Worm (Caenorhabditis elegans) whole organism, L1 larva: ENCODE data around the gene lurp-4.

ENCODE experiments used
- ceh-8 ChIP-seq: fragments of 200-800 bp; sonication (Bioruptor generic); optimal IDR thresholded peaks from 2 replicates; lab custom pipeline; 2018; ENCODE audit warnings: mild to moderate bottlenecking, missing genetic modification characterization, moderate library complexity, missing compliant biosample characterization
- egl-27 ChIP-seq, 2 experiments: fragments of 150-350 bp in 1 of 2; sonication (generic microtip); optimal IDR thresholded peaks; 3 replicates each; lab custom pipeline; 2017 to 2018; ENCODE audit warnings: missing biosample characterization in 2 of 2, missing genetic modification characterization in 2 of 2, missing genetic modification reagents in 2 of 2
- lin-39 ChIP-seq: fragments of 150-350 bp; optimal IDR thresholded peaks from 2 replicates; lab custom pipeline; 2014; ENCODE audit warnings: missing biosample characterization, missing genetic modification reagents, missing genetic modification characterization
- sox-4 ChIP-seq: sonication (generic microtip); optimal IDR thresholded peaks from 2 replicates; lab custom pipeline; 2016; ENCODE audit warnings: missing genetic modification characterization, missing compliant biosample characterization

DNA sequence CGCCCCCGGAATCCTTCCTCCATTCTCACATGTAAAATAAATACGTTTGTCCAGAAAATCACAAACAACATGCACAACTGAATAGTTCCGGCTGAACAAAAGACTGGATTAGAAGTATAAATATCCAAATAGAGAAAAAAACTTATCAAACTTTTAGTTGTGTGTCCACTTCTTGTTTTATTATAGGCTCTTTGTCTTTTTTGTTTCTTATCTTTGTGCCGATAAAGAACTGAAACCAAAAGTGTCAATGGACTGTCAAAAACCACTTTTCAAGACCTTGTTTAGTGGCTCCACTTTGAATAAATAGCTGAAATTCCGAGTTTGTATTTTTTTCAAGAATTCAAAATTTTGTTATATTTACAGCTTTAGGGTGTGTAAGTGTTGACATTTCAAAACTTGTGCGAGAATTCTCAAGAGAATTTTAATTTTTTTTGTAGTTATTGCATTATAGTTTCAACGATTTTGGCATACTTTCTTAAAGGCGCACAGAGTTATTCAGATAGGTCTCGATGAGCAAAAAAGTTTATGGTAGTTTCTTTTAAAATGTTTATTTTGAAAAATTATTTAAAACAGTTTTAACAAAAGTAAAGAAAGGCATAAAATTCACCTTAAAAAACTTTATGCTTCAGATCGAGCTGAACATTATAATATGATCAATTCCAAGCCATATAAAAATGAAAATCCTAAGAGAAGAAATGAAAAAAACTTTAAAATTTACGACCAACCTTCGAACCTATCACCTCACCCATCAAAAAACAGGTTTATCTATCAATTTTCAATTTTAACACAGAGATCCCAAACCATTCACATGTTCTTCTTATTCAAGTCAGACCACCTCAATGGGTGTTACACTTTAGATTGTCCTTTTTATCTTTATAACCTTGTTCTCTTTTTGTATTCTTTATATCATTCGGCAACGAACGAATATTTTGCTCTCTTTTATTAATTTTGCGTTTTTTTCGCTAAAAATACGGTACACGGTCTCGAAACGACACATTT lies 46.0 kb upstream of the lurp-4 start:
- TF ChIP-seq lin-39 (tag; lab: Kevin White, UChicago), result no peak
- no peak for TF ChIP-seq egl-27 (tag; optimal IDR thresholded peaks at IDR 0.05; lab: Kevin White, UChicago)
- TF ChIP-seq ceh-8 (GFP tag; lab: Kevin White, UChicago), result no peak
- no peak for TF ChIP-seq sox-4 (tag; lab: Kevin White, UChicago)
